Fruit fly (Drosophila melanogaster) whole organism, embryonic: Measurements from ENCODE around the gene bbg.

Source experiments
- Bgb ChIP-seq: fragments of 200-800 bp; sonication (Bioruptor generic); IDR thresholded peaks from 2 replicates; pipeline ENCODE4 v1.3.6; 2022; ENCODE audit warnings: missing biosample characterization, missing genetic modification characterization; ENCODE audit not compliant: partially characterized antibody
- Bteb2 ChIP-seq: fragments of 200-800 bp; sonication (Bioruptor generic); optimal IDR thresholded peaks from 2 replicates; lab custom pipeline; 2016; ENCODE audit warnings: missing biosample characterization, missing genetic modification characterization
- CG1024 ChIP-seq: fragments of 200-800 bp; sonication (Bioruptor generic); IDR thresholded peaks from 2 replicates; pipeline ENCODE4 v1.3.6; 2022; ENCODE audit warnings: missing biosample characterization, missing genetic modification characterization
- CG11504 ChIP-seq: fragments of 200-800 bp; sonication (Bioruptor generic); optimal IDR thresholded peaks from 3 replicates; lab custom pipeline; 2019; ENCODE audit warnings: missing biosample characterization, mild to moderate bottlenecking, missing genetic modification characterization, moderate library complexity
- CG12071 ChIP-seq: fragments of 200-800 bp; sonication (Bioruptor generic); optimal IDR thresholded peaks from 3 replicates; lab custom pipeline; 2018; ENCODE audit warnings: missing biosample characterization, mild to moderate bottlenecking, missing genetic modification characterization
- CG1233 ChIP-seq: fragments of 200-800 bp; sonication (Bioruptor generic); optimal IDR thresholded peaks from 4 replicates; lab custom pipeline; 2018; ENCODE audit warnings: missing biosample characterization, mild to moderate bottlenecking, missing genetic modification characterization
- CG12391 ChIP-seq: fragments of 200-800 bp; sonication (Bioruptor generic); optimal IDR thresholded peaks from 3 replicates; lab custom pipeline; 2018; ENCODE audit warnings: missing biosample characterization, mild to moderate bottlenecking, missing genetic modification characterization, moderate library complexity
- CG13287 ChIP-seq: fragments of 200-800 bp; sonication (Bioruptor generic); IDR thresholded peaks from 2 replicates; pipeline ENCODE4 v1.3.6; 2022; ENCODE audit warnings: missing biosample characterization, missing genetic modification characterization; ENCODE audit not compliant: partially characterized antibody
- CG13775 ChIP-seq: fragments of 200-800 bp; sonication (Bioruptor generic); optimal IDR thresholded peaks from 3 replicates; lab custom pipeline; 2017; ENCODE audit warnings: missing biosample characterization, mild to moderate bottlenecking, missing genetic modification characterization
- CG14014 ChIP-seq: fragments of 200-800 bp; sonication (Bioruptor generic); IDR thresholded peaks from 2 replicates; pipeline ENCODE4 v1.3.6; 2022; ENCODE audit warnings: missing biosample characterization, missing genetic modification characterization
- CG14710 ChIP-seq: fragments of 200-800 bp; sonication (Bioruptor generic); optimal IDR thresholded peaks from 3 replicates; lab custom pipeline; 2019; ENCODE audit warnings: missing biosample characterization, mild to moderate bottlenecking, missing genetic modification characterization, moderate library complexity
- CG14860 ChIP-seq: fragments of 200-800 bp; sonication (Bioruptor generic); IDR thresholded peaks from 3 replicates; pipeline ENCODE4 v1.3.6; 2022; ENCODE audit warnings: missing biosample characterization, missing genetic modification characterization; ENCODE audit not compliant: partially characterized antibody
- CG14965 ChIP-seq: fragments of 200-800 bp; sonication (Bioruptor generic); optimal IDR thresholded peaks from 2 replicates; lab custom pipeline; 2016; ENCODE audit warnings: missing biosample characterization, missing genetic modification characterization, borderline replicate concordance
- CG15479 ChIP-seq: fragments of 200-800 bp; sonication (Bioruptor generic); optimal IDR thresholded peaks from 3 replicates; lab custom pipeline; 2019; ENCODE audit warnings: missing biosample characterization, mild to moderate bottlenecking, missing genetic modification characterization, moderate library complexity
- CG16863 ChIP-seq: fragments of 200-800 bp; sonication (Bioruptor generic); optimal IDR thresholded peaks from 3 replicates; lab custom pipeline; 2016; ENCODE audit warnings: missing biosample characterization, missing genetic modification characterization
- CG17359 ChIP-seq: fragments of 200-800 bp; sonication (Bioruptor generic); optimal IDR thresholded peaks from 3 replicates; lab custom pipeline; 2018; ENCODE audit warnings: missing biosample characterization, mild to moderate bottlenecking, missing genetic modification characterization, moderate library complexity
- CG32532 ChIP-seq: fragments of 200-800 bp; sonication (Bioruptor generic); IDR thresholded peaks from 2 replicates; pipeline ENCODE4 v1.3.6; 2022; ENCODE audit warnings: missing biosample characterization, missing genetic modification characterization
- CG3726 ChIP-seq: fragments of 200-800 bp; sonication (Bioruptor generic); IDR thresholded peaks from 3 replicates; pipeline ENCODE4, ENCODE4 v1.3.6; 2022; ENCODE audit warnings: missing biosample characterization, missing genetic modification characterization
- CG4282 ChIP-seq: fragments of 200-800 bp; sonication (Bioruptor generic); optimal IDR thresholded peaks from 2 replicates; lab custom pipeline; 2016; ENCODE audit warnings: missing biosample characterization, missing genetic modification characterization
- CG4820 ChIP-seq: fragments of 200-800 bp; sonication (Bioruptor generic); optimal IDR thresholded peaks from 3 replicates; lab custom pipeline; 2016; ENCODE audit warnings: missing biosample characterization, missing genetic modification characterization
- CG5953 ChIP-seq: fragments of 200-800 bp; sonication (Bioruptor generic); IDR thresholded peaks from 2 replicates; pipeline ENCODE4 v1.3.6; 2022; ENCODE audit warnings: missing biosample characterization, missing genetic modification characterization
- CG6813 ChIP-seq: fragments of 200-800 bp; sonication (Bioruptor generic); optimal IDR thresholded peaks from 2 replicates; lab custom pipeline; 2017; ENCODE audit warnings: missing biosample characterization, missing genetic modification characterization, mild to moderate bottlenecking, moderate library complexity, missing genetic modification reagents
- CG7357 ChIP-seq: fragments of 200-800 bp; sonication (Bioruptor generic); IDR thresholded peaks from 3 replicates; pipeline ENCODE4 v1.3.6; 2022; ENCODE audit warnings: missing biosample characterization, missing genetic modification characterization
- CG8290 ChIP-seq, 3 experiments: fragments of 200-800 bp; sonication (Bioruptor generic); optimal IDR thresholded peaks; 2 replicates each; lab custom pipeline; 2016 to 2019; ENCODE audit warnings: missing biosample characterization in 3 of 3, missing genetic modification characterization in 3 of 3, mild to moderate bottlenecking in 2 of 3, moderate library complexity in 1 of 3
- CG8944 ChIP-seq: fragments of 200-800 bp; sonication (Bioruptor generic); optimal IDR thresholded peaks from 3 replicates; lab custom pipeline; 2016; ENCODE audit warnings: missing biosample characterization, missing genetic modification characterization
- HLH3B ChIP-seq: fragments of 200-800 bp; sonication (Bioruptor generic); IDR thresholded peaks from 2 replicates; pipeline ENCODE4 v1.3.6; 2022; ENCODE audit warnings: missing biosample characterization, missing genetic modification characterization
- HLH54F ChIP-seq: fragments of 200-800 bp; sonication (Bioruptor generic); optimal IDR thresholded peaks from 3 replicates; lab custom pipeline; 2016; ENCODE audit warnings: missing biosample characterization, missing genetic modification characterization
- Hmx ChIP-seq: fragments of 200-800 bp; sonication (Bioruptor generic); optimal IDR thresholded peaks from 2 replicates; lab custom pipeline; 2016; ENCODE audit warnings: missing biosample characterization, missing genetic modification characterization
- Mad ChIP-seq: fragments of 200-800 bp; sonication (Bioruptor generic); optimal IDR thresholded peaks from 2 replicates; lab custom pipeline; 2016; ENCODE audit warnings: missing biosample characterization, missing genetic modification characterization
- NFAT ChIP-seq: fragments of 200-800 bp; sonication (Bioruptor generic); IDR thresholded peaks from 2 replicates; pipeline ENCODE4 v1.3.6; 2022; ENCODE audit warnings: missing biosample characterization, missing genetic modification characterization
- Neu2 ChIP-seq: fragments of 200-800 bp; sonication (Bioruptor generic); optimal IDR thresholded peaks from 3 replicates; lab custom pipeline; 2016; ENCODE audit warnings: missing biosample characterization, missing genetic modification characterization, borderline replicate concordance
- Oli ChIP-seq: fragments of 200-800 bp; sonication (Bioruptor generic); optimal IDR thresholded peaks from 2 replicates; lab custom pipeline; 2018; ENCODE audit warnings: missing biosample characterization, mild to moderate bottlenecking, missing genetic modification characterization, moderate library complexity
- az2 ChIP-seq: fragments of 200-800 bp; sonication (Bioruptor generic); optimal IDR thresholded peaks from 3 replicates; lab custom pipeline; 2016; ENCODE audit warnings: missing biosample characterization, missing genetic modification characterization
- bcd ChIP-seq: fragments of 200-800 bp; sonication (Bioruptor generic); optimal IDR thresholded peaks from 2 replicates; lab custom pipeline; 2017; ENCODE audit warnings: missing biosample characterization, mild to moderate bottlenecking, missing genetic modification characterization
- bowl ChIP-seq: fragments of 200-800 bp; sonication (Bioruptor generic); IDR thresholded peaks from 2 replicates; pipeline ENCODE4 v1.3.6; 2022; ENCODE audit warnings: missing biosample characterization, missing genetic modification characterization
- cad ChIP-seq: fragments of >200 bp; optimal IDR thresholded peaks from 2 replicates; lab custom pipeline; 2017; ENCODE audit warnings: missing biosample characterization, missing genetic modification characterization
- en ChIP-seq: fragments of 200-800 bp; sonication (Bioruptor generic); optimal IDR thresholded peaks from 2 replicates; lab custom pipeline; 2016; ENCODE audit warnings: missing biosample characterization, missing genetic modification characterization
- gsb-n ChIP-seq: fragments of 200-800 bp; sonication (Bioruptor generic); optimal IDR thresholded peaks from 3 replicates; lab custom pipeline; 2018; ENCODE audit warnings: missing biosample characterization, mild to moderate bottlenecking, missing genetic modification characterization
- insv ChIP-seq, 2 experiments: fragments of 200-800 bp; sonication (Bioruptor generic); optimal IDR thresholded peaks; 3 replicates each; lab custom pipeline; 2016 to 2018; ENCODE audit warnings: missing biosample characterization in 2 of 2, missing genetic modification characterization in 2 of 2
- lov ChIP-seq, 2 experiments: fragments of 200-800 bp in 1 of 2; fragments of >200 bp in 1 of 2; sonication (Bioruptor generic) in 1 of 2; IDR thresholded peaks in 1 of 2; optimal IDR thresholded peaks in 1 of 2; 2 replicates in 1 of 2; 3 replicates in 1 of 2; pipeline versions ENCODE4 v1.3.6 to Lab custom; 2017 to 2022; ENCODE audit warnings: missing biosample characterization in 1 of 2, missing genetic modification characterization in 1 of 2
- maf-S ChIP-seq: fragments of 200-800 bp; sonication (Bioruptor generic); optimal IDR thresholded peaks from 2 replicates; lab custom pipeline; 2016; ENCODE audit warnings: missing biosample characterization, missing genetic modification characterization
- p53 ChIP-seq: fragments of 200-800 bp; sonication (Bioruptor generic); optimal IDR thresholded peaks from 2 replicates; lab custom pipeline; 2016; ENCODE audit warnings: missing biosample characterization, missing genetic modification characterization
- rib ChIP-seq: fragments of 200-800 bp; sonication (Bioruptor generic); IDR thresholded peaks from 2 replicates; pipeline ENCODE4 v1.3.6; 2022; ENCODE audit warnings: missing biosample characterization, missing genetic modification characterization
- ro ChIP-seq: fragments of 200-800 bp; sonication (Bioruptor generic); IDR thresholded peaks from 2 replicates; pipeline ENCODE4 v1.3.6; 2022; ENCODE audit warnings: missing biosample characterization, missing genetic modification characterization
- row ChIP-seq: fragments of 200-800 bp; sonication (Bioruptor generic); IDR thresholded peaks from 3 replicates; pipeline ENCODE4 v1.3.6; 2022; ENCODE audit warnings: missing biosample characterization, missing genetic modification characterization
- slbo ChIP-seq: fragments of 200-800 bp; sonication (Bioruptor generic); IDR thresholded peaks from 2 replicates; pipeline ENCODE4 v1.3.6; 2022; ENCODE audit warnings: missing biosample characterization, missing genetic modification characterization
- sob ChIP-seq: fragments of 200-800 bp; sonication (Bioruptor generic); IDR thresholded peaks from 2 replicates; pipeline ENCODE4 v1.3.6; 2022; ENCODE audit warnings: missing biosample characterization, missing genetic modification characterization
- toy ChIP-seq: fragments of 200-800 bp; sonication (Bioruptor generic); IDR thresholded peaks from 2 replicates; pipeline ENCODE4 v1.3.6; 2022; ENCODE audit warnings: missing biosample characterization, missing genetic modification characterization
- trh ChIP-seq: fragments of 200-800 bp; sonication (Bioruptor generic); optimal IDR thresholded peaks from 2 replicates; lab custom pipeline; 2016; ENCODE audit warnings: missing biosample characterization, missing genetic modification characterization
- yki ChIP-seq: fragments of >200 bp; optimal IDR thresholded peaks from 3 replicates; lab custom pipeline; 2018
- zen ChIP-seq: fragments of 200-800 bp; sonication (Bioruptor generic); optimal IDR thresholded peaks from 3 replicates; lab custom pipeline; 2018; ENCODE audit warnings: missing biosample characterization, mild to moderate bottlenecking, missing genetic modification characterization, moderate library complexity

Gene bbg

DNA sequence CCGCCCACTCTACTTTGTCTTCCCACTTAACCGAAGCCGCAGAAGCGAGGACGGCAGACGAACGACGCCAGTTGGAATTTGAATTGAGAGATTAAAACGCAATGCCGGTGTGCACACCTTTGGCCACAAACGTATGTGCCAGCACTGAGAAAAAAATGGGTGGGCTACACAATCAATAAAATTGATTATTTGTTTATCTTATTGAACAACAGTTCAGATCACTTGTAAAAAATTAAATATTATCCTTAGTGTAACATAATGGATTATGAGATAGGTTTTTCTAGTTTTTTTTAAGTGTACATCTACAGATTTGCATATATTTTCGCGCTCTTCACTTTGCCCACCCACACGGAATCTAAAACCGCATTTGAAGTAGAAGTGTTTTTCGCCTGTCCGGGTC is 84.5 kb downstream of the bbg start (continued):
- no peak for TF ChIP-seq HLH54F (GFP tag; lab: Kevin White, UChicago)
- TF ChIP-seq toy = no peak
- no peak for TF ChIP-seq CG13775 (GFP tag; lab: Kevin White, UChicago)
- no peak for TF ChIP-seq CG8944 (GFP tag; lab: Kevin White, UChicago)
- TF ChIP-seq p53 (GFP tag; lab: Kevin White, UChicago) = no peak
- TF ChIP-seq HLH3B = peak; percentile 52; the same call in 1 of the 2 replicates
- TF ChIP-seq bcd (GFP tag; lab: Kevin White, UChicago) = peak; percentile 19
- no peak for TF ChIP-seq bowl (GFP tag; lab: Robert Waterston, UW)
- TF ChIP-seq insv (GFP tag; optimal IDR thresholded peaks at IDR 0.05; lab: Kevin White, UChicago) = no peak
- TF ChIP-seq lov (optimal IDR thresholded peaks at IDR 0.05; lab: Kevin White, UChicago) = no peak
- peak; percentile 23; the same call in 1 of the 3 replicates for TF ChIP-seq lov (GFP tag; IDR thresholded peaks at IDR 0.05; lab: Robert Waterston, UW)
- no peak for TF ChIP-seq maf-S
- no peak for TF ChIP-seq CG4282 (GFP tag; lab: Kevin White, UChicago)
- TF ChIP-seq row (GFP tag; lab: Robert Waterston, UW) = peak; percentile 36; the same call in 2 of the 3 replicates
- TF ChIP-seq Neu2 (GFP tag; lab: Kevin White, UChicago) = peak; percentile 26
- TF ChIP-seq Hmx = no peak
- no peak for TF ChIP-seq yki (lab: Kevin White, UChicago)
- TF ChIP-seq sob = peak; percentile 37; the same call in 1 of the 2 replicates
- no peak for TF ChIP-seq Bteb2
- peak; percentile 59 for TF ChIP-seq CG15479
- TF ChIP-seq CG12071 (GFP tag; lab: Kevin White, UChicago) = no peak
- peak; percentile 41 for TF ChIP-seq CG11504 (tag; lab: Kevin White, UChicago)
- TF ChIP-seq CG7357 = no peak
- TF ChIP-seq cad = no peak
- peak; percentile 95 for TF ChIP-seq zen (tag; lab: Kevin White, UChicago)
- peak; percentile 7 for TF ChIP-seq CG14710 (tag; lab: Kevin White, UChicago)
- TF ChIP-seq CG17359 (tag; lab: Kevin White, UChicago) = peak; percentile 4
- TF ChIP-seq Bgb (GFP tag; lab: Robert Waterston, UW) = no peak
- no peak for TF ChIP-seq CG14860 (GFP tag; lab: Robert Waterston, UW)
- no peak for TF ChIP-seq CG1233 (GFP tag; lab: Kevin White, UChicago)
- TF ChIP-seq CG32532 (GFP tag; lab: Robert Waterston, UW) = no peak
- no peak for TF ChIP-seq Mad (GFP tag; lab: Kevin White, UChicago)
- TF ChIP-seq CG4820 (GFP tag; lab: Kevin White, UChicago) = no peak
- TF ChIP-seq CG5953 (GFP tag; lab: Robert Waterston, UW) = no peak
- 0 out of 2 replicates have a peak, but pooled peaks have one; percentile 23 for TF ChIP-seq ro (GFP tag; lab: Robert Waterston, UW)
- no peak for TF ChIP-seq NFAT (GFP tag; lab: Robert Waterston, UW)
- TF ChIP-seq rib = no peak
- no peak for TF ChIP-seq en
- TF ChIP-seq CG16863 (GFP tag; lab: Kevin White, UChicago) = no peak
- TF ChIP-seq CG1024 (GFP tag; lab: Robert Waterston, UW) = no peak
- peak; percentile 34; the same call in 1 of the 2 replicates for TF ChIP-seq slbo (GFP tag; lab: Robert Waterston, UW)
- TF ChIP-seq CG3726 (GFP tag; lab: Robert Waterston, UW) = 0 out of 3 replicates have a peak, but pooled peaks have one; percentile 7
- TF ChIP-seq CG14965 = no peak
- TF ChIP-seq CG13287 = no peak
- no peak for TF ChIP-seq gsb-n (tag; lab: Kevin White, UChicago)
- TF ChIP-seq trh (GFP tag; lab: Kevin White, UChicago) = no peak
- TF ChIP-seq az2 = peak; percentile 35
- TF ChIP-seq Oli (tag; lab: Kevin White, UChicago) = peak; percentile 30
- no peak for TF ChIP-seq CG8290 (GFP tag; optimal IDR thresholded peaks at IDR 0.05; lab: Kevin White, UChicago)
- no peak for TF ChIP-seq CG8290 (tag; optimal IDR thresholded peaks at IDR 0.05; lab: Kevin White, UChicago)
- TF ChIP-seq CG12391 (tag; lab: Kevin White, UChicago) = peak; percentile 25
- no peak for TF ChIP-seq CG6813
- TF ChIP-seq CG14014 (GFP tag; lab: Robert Waterston, UW) = no peak
